Fruit fly (Drosophila melanogaster) whole organism, wandering third instar larva: ENCODE measurements around the gene CoRest.

Experiments used
- Jra ChIP-seq: sonication (Bioruptor generic); optimal IDR thresholded peaks from 2 replicates; lab custom pipeline; 2016; ENCODE audit warnings: missing biosample characterization, missing genetic modification characterization
- psq ChIP-seq: fragments of 200-800 bp; sonication (Bioruptor generic); optimal IDR thresholded peaks from 3 replicates; lab custom pipeline; 2017; ENCODE audit warnings: missing biosample characterization, mild to moderate bottlenecking, missing genetic modification characterization, moderate library complexity
- rgr ChIP-seq: fragments of 200-800 bp; sonication (Bioruptor generic); optimal IDR thresholded peaks from 3 replicates; lab custom pipeline; 2016; ENCODE audit warnings: missing biosample characterization, mild to moderate bottlenecking, missing genetic modification characterization
- usp ChIP-seq: fragments of >200 bp; optimal IDR thresholded peaks from 2 replicates; lab custom pipeline; 2017; ENCODE audit warnings: missing biosample characterization, missing genetic modification characterization

DNA sequence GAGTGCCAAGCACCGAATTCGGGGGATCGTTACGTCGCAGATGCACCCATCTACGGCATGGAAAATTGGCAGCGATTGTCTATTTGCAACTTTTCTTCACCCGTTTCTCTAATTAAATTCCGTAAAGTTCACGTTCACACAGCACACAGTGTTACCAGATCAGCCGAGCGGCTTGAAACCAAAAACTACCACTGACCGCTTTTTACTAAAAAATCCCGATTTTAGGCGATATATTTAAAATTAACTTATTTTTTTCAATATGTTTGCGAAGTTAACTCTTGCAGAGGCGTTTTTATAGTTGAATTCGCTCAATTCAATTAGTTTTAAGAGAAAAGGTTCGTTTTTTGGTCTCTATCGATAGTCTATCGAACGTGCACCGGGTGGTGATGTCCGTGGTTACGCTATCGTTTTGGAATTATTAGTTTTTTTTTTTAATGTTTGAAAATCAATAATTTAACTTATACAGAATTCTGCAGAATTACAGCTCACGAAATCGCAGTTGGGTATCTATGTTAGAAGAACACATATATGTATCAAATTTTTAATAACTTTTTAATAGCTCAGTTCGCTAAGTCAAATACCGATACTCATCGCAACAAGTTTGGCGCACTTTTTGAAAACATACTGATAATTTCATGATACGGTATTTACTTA, 58.0 kb downstream of the CoRest start, which contains the start of gene Tao:
- TF ChIP-seq usp (no peak), Jra (GFP tag; lab: Kevin White, UChicago) (no peak), rgr (no peak), psq (no peak)
